Fruit fly (Drosophila melanogaster): Measurements from ENCODE around the gene Rab5.

DNA sequence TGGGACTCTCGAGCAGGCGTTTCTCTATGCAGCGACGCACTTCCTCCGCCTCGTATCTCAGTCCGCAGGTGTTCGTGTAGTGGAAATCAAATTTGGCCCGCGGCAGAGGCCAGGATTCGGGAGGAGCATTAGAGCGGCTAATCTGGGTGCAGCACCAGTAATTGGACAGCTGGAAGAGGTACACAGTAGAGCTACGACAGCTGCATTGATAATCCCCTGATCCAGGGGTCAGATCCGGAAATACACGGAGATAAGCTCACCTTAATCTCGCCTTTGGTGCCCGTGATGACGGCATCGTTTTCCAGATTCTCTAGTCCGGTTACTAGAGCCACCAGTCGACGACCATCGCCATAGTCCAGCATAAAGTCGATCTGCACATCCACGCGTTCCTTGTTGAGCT, 5.3 kb upstream of the Rab5 start:
- no peak for TF ChIP-seq usp (GFP tag; optimal IDR thresholded peaks at IDR 0.05)
- TF ChIP-seq Dll (optimal IDR thresholded peaks at IDR 0.05), result no peak
